Fruit fly (Drosophila melanogaster) Kc167 (cell line): Measurements from ENCODE around the gene CG45067.

ENCODE experiments used
- Myc ChIP-seq: fragments of >200 bp; optimal IDR thresholded peaks from 2 replicates; lab custom pipeline; 2017; ENCODE audit warnings: missing external identifiers
- Sin3A ChIP-seq: fragments of >200 bp; optimal IDR thresholded peaks from 2 replicates; lab custom pipeline; 2018; ENCODE audit warnings: missing external identifiers
- h ChIP-seq: fragments of >200 bp; optimal IDR thresholded peaks from 3 replicates; lab custom pipeline; 2018; ENCODE audit warnings: missing external identifiers

- no peak for TF ChIP-seq Myc (lab: Kevin White, UChicago)
- no peak for TF ChIP-seq h (lab: Kevin White, UChicago)
- TF ChIP-seq Sin3A, result no peak
These were observed 12.2 kb upstream of the CG45067 start for dm6 chr3L:3126478-3126877.
